Worm (Caenorhabditis elegans) whole organism, early embryonic: Measurements from ENCODE around the gene ZK863.8.

ENCODE experiments used
- B0310.2 ChIP-seq: sonication (generic microtip); optimal IDR thresholded peaks from 2 replicates; lab custom pipeline; 2016; ENCODE audit warnings: mild to moderate bottlenecking, missing genetic modification characterization, missing compliant biosample characterization
- ama-1 ChIP-seq: fragments of 150-350 bp; optimal IDR thresholded peaks from 2 replicates; lab custom pipeline; 2014
- ceh-13 ChIP-seq: fragments of 200-800 bp; sonication (Bioruptor generic); optimal IDR thresholded peaks from 2 replicates; lab custom pipeline; 2018; ENCODE audit warnings: mild to moderate bottlenecking, missing genetic modification characterization, missing compliant biosample characterization
- ets-7 ChIP-seq: sonication (generic microtip); optimal IDR thresholded peaks from 2 replicates; lab custom pipeline; 2016; ENCODE audit warnings: missing genotype, missing genetic modification characterization, missing compliant biosample characterization
- flt-1 ChIP-seq: fragments of 200-800 bp; sonication (Bioruptor generic); IDR thresholded peaks from 2 replicates; pipeline ENCODE4 v1.3.6; 2022; ENCODE audit warnings: missing genetic modification characterization, missing compliant biosample characterization
- hmg-4 ChIP-seq: fragments of 200-800 bp; sonication (Bioruptor generic); optimal IDR thresholded peaks from 2 replicates; lab custom pipeline; 2018; ENCODE audit warnings: mild to moderate bottlenecking, missing genetic modification characterization, missing compliant biosample characterization
- sea-1 ChIP-seq: fragments of 200-800 bp; sonication (Bioruptor generic); conservative IDR thresholded peaks from 2 replicates; pipeline ENCODE4 v1.3.6; 2022; ENCODE audit warnings: missing genetic modification characterization, missing compliant biosample characterization
- tbx-37 ChIP-seq: fragments of 200-800 bp; sonication (Bioruptor generic); conservative IDR thresholded peaks from 2 replicates; pipeline ENCODE4 v1.3.6; 2022; ENCODE audit warnings: missing genetic modification reagents, missing genetic modification characterization, missing compliant biosample characterization
- tra-4 ChIP-seq: sonication (generic microtip); optimal IDR thresholded peaks from 2 replicates; lab custom pipeline; 2017; ENCODE audit warnings: missing genetic modification characterization, missing compliant biosample characterization

DNA sequence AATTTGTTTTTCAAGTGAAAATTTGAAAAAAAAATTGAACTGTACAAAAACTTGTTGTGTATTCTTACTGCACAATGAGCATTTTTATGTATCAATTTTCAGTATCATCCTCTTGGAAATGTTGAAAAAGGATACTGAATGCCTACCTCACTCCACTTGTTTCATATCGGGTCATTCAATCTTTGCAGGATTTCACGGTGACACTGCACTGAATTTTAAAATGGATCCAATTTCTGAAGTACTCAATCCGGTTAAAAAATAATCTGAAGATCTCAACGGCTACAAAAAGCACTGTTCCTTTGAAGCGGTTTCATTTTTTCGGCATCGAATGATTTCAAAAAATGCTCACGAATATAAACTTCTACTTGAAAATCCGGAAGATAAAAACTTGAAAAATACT, 49.4 kb downstream of the ZK863.8 start:
- TF ChIP-seq ets-7 (tag; lab: Kevin White, UChicago) (no peak), ceh-13 (no peak), ama-1 (lab: Kevin White, UChicago) (no peak), tbx-37 (GFP tag; lab: Robert Waterston, UW) (no peak), flt-1 (GFP tag; lab: Robert Waterston, UW) (no peak), B0310.2 (tag; lab: Kevin White, UChicago) (no peak), sea-1 (GFP tag; lab: Robert Waterston, UW) (no peak), tra-4 (no peak), hmg-4 (GFP tag; lab: Kevin White, UChicago) (no peak)
